Fruit fly (Drosophila melanogaster): ENCODE data around the gene SF2.

Gene SF2

DNA sequence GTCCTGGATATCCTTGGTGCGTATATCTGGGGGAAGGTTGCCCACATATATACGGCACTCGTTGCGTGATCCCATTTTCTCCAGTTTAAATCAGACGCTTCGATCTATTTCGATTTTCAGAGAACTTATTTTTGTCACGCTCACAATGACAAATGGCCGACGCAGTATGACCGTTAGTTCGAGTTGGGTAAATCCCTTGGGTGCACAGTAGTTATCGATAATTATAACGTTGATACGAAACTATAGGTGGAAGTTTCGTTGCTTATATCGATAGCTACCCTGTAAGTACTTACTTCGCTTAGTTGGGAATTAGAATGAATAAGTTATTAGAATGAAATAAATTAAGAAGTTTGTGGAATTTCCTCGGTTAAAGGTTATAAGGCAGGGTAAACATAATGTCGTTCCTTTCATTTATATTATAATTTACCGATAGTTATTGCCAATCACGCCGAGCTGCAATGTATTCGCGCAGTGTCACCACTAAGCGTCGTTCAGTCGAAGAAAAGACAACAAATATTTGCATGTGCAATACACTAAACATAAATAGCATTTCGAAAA, at the start of gene SF2, which contains the start of gene pad:
Gene SF2 (minus strand): TSS at position 172 of the 558 bp plus-strand sequence.
Gene pad (plus strand): TSS at position 502 of the 558 bp plus-strand sequence.
- TF ChIP-seq CG9948 (tag; optimal IDR thresholded peaks at IDR 0.05) = peak; percentile 32
- no peak for TF ChIP-seq EcR (GFP tag; optimal IDR thresholded peaks at IDR 0.05)
- no peak for TF ChIP-seq gl (tag; optimal IDR thresholded peaks at IDR 0.05)
- peak; percentile 57 for TF ChIP-seq CG17806 (tag; optimal IDR thresholded peaks at IDR 0.05)
- no peak for TF ChIP-seq fd96Ca (GFP tag; IDR thresholded peaks at IDR 0.05)
- peak; percentile 69 for TF ChIP-seq Snoo (tag; optimal IDR thresholded peaks at IDR 0.05)
- no peak for TF ChIP-seq Pif1A (GFP tag; optimal IDR thresholded peaks at IDR 0.05)
- peak; percentile 35 for TF ChIP-seq CG34367 (tag; optimal IDR thresholded peaks at IDR 0.05)
- no peak for TF ChIP-seq D1 (tag; optimal IDR thresholded peaks at IDR 0.05)
- TF ChIP-seq CG32121 (GFP tag; IDR thresholded peaks at IDR 0.05) = 0 out of 2 replicates have a peak, but pooled peaks have one; percentile 14
- no peak for TF ChIP-seq CG14655 (GFP tag; optimal IDR thresholded peaks at IDR 0.05)
- peak; percentile 69 for TF ChIP-seq CG15710 (tag; optimal IDR thresholded peaks at IDR 0.05)
- peak; percentile 75 for TF ChIP-seq CG8159 (tag; optimal IDR thresholded peaks at IDR 0.05)
- TF ChIP-seq rn (GFP tag; IDR thresholded peaks at IDR 0.05) = no peak
- TF ChIP-seq Ets98B (GFP tag; IDR thresholded peaks at IDR 0.05) = peak; percentile 42; the same call in 1 of the 2 replicates
- TF ChIP-seq CG8301 (tag; optimal IDR thresholded peaks at IDR 0.05) = peak; percentile 29
- TF ChIP-seq Pif1B (GFP tag; optimal IDR thresholded peaks at IDR 0.05) = no peak
- TF ChIP-seq CG13204 (GFP tag; optimal IDR thresholded peaks at IDR 0.05) = no peak
- TF ChIP-seq CG12605 (GFP tag; IDR thresholded peaks at IDR 0.05) = no peak
- no peak for TF ChIP-seq CG10348 (GFP tag; IDR thresholded peaks at IDR 0.05)
- TF ChIP-seq CG4496 (GFP tag; IDR thresholded peaks at IDR 0.05) = peak; percentile 47; the same call in 2 of the 3 replicates

DNA sequence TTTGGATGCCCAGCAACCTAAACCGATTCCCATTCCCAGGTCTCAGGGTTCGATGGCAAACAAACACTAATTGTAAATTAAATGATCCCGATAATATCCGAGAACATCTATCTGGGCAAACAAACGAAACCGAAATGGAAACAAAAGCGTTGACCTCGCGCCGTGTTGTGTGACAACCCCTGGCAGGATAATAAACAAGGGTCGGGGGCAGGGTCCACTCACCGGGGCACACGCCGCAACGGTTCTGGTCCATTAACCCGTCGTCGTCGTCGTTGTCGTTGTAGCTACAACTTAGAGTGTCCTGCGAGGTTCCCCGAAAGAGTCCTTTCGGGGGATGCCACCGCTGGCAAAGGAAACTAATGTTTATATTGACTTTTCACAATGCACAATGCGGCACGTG, 47.3 kb upstream of the SF2 start:
- no peak for TF ChIP-seq CG17806 (tag; optimal IDR thresholded peaks at IDR 0.05)
- TF ChIP-seq Snoo (tag; optimal IDR thresholded peaks at IDR 0.05) = no peak
- no peak for TF ChIP-seq gl (tag; optimal IDR thresholded peaks at IDR 0.05)
- no peak for TF ChIP-seq D1 (tag; optimal IDR thresholded peaks at IDR 0.05)
- TF ChIP-seq CG14655 (GFP tag; optimal IDR thresholded peaks at IDR 0.05) = no peak
- TF ChIP-seq Pif1B (GFP tag; optimal IDR thresholded peaks at IDR 0.05) = no peak
- no peak for TF ChIP-seq rn (GFP tag; IDR thresholded peaks at IDR 0.05)
- no peak for TF ChIP-seq Ets98B (GFP tag; IDR thresholded peaks at IDR 0.05)
- no peak for TF ChIP-seq CG10348 (GFP tag; IDR thresholded peaks at IDR 0.05)

DNA sequence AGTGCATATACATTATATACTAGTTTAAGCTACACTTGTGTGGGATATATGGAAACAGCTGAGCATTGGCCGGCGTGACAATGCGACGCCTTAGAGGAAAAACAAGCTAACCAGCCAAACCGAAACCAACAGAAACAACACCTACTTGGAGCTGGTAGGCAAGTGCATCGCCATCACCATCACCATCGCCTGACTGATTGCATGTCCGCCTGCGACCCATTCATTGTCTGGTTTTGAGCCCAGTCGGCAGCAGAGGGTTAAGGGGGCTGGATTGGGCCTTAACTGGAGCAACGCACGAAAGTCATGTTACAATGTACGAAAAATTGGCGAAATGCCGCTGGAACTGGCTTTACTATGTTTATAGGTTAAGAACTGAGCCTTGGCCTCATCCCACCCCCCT, 45.3 kb upstream of the SF2 start:
- TF ChIP-seq CG17806 (tag; optimal IDR thresholded peaks at IDR 0.05) (no peak), EcR (GFP tag; optimal IDR thresholded peaks at IDR 0.05) (no peak), CG4496 (GFP tag; IDR thresholded peaks at IDR 0.05) (no peak), CG8159 (tag; optimal IDR thresholded peaks at IDR 0.05) (no peak), rn (GFP tag; IDR thresholded peaks at IDR 0.05) (no peak), Pif1A (GFP tag; optimal IDR thresholded peaks at IDR 0.05) (no peak), CG8301 (tag; optimal IDR thresholded peaks at IDR 0.05) (no peak), Snoo (tag; optimal IDR thresholded peaks at IDR 0.05) (no peak), fd96Ca (GFP tag; IDR thresholded peaks at IDR 0.05) (no peak), CG12605 (GFP tag; IDR thresholded peaks at IDR 0.05) (no peak), CG14655 (GFP tag; optimal IDR thresholded peaks at IDR 0.05) (no peak), CG34367 (tag; optimal IDR thresholded peaks at IDR 0.05) (no peak), CG10348 (GFP tag; IDR thresholded peaks at IDR 0.05) (no peak)

DNA sequence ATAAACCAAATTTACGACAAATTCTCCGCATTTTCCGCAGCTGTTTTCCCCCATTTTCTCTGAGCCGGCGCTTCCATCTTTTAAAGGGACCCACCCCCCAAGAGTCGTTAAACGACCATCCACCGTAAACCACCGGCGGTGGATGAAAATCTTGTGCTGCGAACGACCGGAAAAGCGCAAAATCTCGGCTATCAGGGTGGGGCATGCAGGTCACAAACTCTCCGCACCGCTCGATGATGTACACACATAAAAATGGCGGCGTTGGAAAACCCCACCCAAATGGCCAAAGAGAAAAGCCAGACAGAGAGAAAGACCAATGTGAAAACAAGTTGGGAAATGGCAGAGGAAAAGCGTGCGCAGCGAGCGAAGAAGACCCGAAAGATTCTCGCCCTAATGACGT, 43.8 kb upstream of the SF2 start:
- TF ChIP-seq CG34367 (tag; optimal IDR thresholded peaks at IDR 0.05) (no peak), CG17806 (tag; optimal IDR thresholded peaks at IDR 0.05) (no peak)

DNA sequence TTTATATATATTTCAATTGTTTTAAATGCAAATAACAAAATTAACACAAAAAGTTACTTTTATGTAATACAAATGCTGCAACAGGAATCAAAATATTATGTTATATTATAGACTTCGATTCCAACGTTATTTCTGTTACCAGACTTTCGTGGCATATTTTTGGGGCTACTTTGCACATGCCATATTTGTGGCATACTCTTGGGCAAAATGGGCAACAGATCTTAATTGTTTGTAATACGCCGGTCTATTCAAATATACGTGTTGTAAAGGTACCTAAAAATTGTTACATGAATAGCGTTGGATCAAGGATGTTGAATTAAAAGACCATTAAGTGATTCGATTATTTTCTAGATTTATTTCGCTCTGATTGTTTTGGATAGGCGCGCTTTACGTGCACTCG, 32.3 kb upstream of the SF2 start:
- peak; percentile 47 for TF ChIP-seq D1 (tag; optimal IDR thresholded peaks at IDR 0.05)
- TF ChIP-seq CG14655 (GFP tag; optimal IDR thresholded peaks at IDR 0.05) = no peak

DNA sequence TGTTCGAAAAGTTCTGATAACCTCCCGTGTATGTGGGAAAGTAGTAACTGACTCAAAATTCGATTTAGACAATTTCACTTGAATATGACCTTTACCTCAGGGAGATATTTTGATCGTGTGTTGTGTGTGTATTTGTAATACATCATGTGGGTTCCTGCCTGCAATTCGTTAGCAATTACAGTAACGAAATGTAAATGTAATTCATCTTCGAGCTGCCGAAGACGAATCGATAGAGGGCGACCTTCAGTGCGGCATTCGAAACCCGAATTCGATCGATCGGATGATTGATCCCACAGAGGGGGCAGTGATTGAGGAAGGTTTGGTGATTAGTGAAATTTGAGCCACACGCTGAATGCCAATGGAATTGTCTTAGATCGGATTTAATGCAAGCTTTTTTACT, 28.6 kb upstream of the SF2 start, which contains the start of gene CG10317:
Gene CG10317 (minus strand): TSS at position 101 of the 400 bp plus-strand sequence.
- TF ChIP-seq CG15710 (tag; optimal IDR thresholded peaks at IDR 0.05) (no peak), CG9948 (tag; optimal IDR thresholded peaks at IDR 0.05) (no peak), CG32121 (GFP tag; IDR thresholded peaks at IDR 0.05) (no peak)

DNA sequence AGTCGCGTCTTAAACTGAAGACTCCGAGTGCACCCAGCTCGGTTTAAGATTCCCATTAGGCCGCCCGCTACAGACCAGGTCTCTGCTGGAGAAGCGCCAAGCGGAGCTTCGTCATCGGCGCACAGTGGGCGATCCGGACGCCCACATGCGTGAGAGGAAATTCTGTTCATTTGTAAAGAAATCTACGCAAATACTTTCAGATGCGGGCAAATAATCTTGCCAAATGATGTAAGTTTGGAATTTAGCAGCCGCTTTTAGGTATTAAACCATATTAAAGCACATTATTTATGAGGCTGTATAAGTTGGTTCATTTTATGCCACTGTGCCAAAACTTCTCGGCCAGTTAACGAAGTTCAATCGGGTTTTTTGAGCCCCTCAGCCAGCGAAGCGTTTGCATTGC, 26.5 kb upstream of the SF2 start, which contains the start of gene js:
Gene js (minus strand): TSS at position 19 of the 400 bp plus-strand sequence.
- TF ChIP-seq CG34367 (tag; optimal IDR thresholded peaks at IDR 0.05) (no peak), Pif1A (GFP tag; optimal IDR thresholded peaks at IDR 0.05) (peak; percentile 76), CG32121 (GFP tag; IDR thresholded peaks at IDR 0.05) (peak; percentile 63), D1 (tag; optimal IDR thresholded peaks at IDR 0.05) (no peak), CG8159 (tag; optimal IDR thresholded peaks at IDR 0.05) (no peak), EcR (GFP tag; optimal IDR thresholded peaks at IDR 0.05) (no peak), Snoo (tag; optimal IDR thresholded peaks at IDR 0.05) (no peak), CG9948 (tag; optimal IDR thresholded peaks at IDR 0.05) (no peak), CG13204 (GFP tag; optimal IDR thresholded peaks at IDR 0.05) (no peak), CG14655 (GFP tag; optimal IDR thresholded peaks at IDR 0.05) (no peak), CG10348 (GFP tag; IDR thresholded peaks at IDR 0.05) (peak; percentile 53), rn (GFP tag; IDR thresholded peaks at IDR 0.05) (no peak), CG15710 (tag; optimal IDR thresholded peaks at IDR 0.05) (no peak), CG4496 (GFP tag; IDR thresholded peaks at IDR 0.05) (peak; percentile 70; the same call in 2 of the 3 replicates), CG12605 (GFP tag; IDR thresholded peaks at IDR 0.05) (0 out of 2 replicates have a peak, but pooled peaks have one; percentile 10), CG17806 (tag; optimal IDR thresholded peaks at IDR 0.05) (no peak), Pif1B (GFP tag; optimal IDR thresholded peaks at IDR 0.05) (peak; percentile 49), CG8301 (tag; optimal IDR thresholded peaks at IDR 0.05) (peak; percentile 81), fd96Ca (GFP tag; IDR thresholded peaks at IDR 0.05) (no peak; the same call in 1 of the 3 replicates), gl (tag; optimal IDR thresholded peaks at IDR 0.05) (no peak), Ets98B (GFP tag; IDR thresholded peaks at IDR 0.05) (no peak; the same call in 1 of the 2 replicates)
